Fruit fly (Drosophila melanogaster) whole organism, pupa: Measurements from ENCODE around the gene Pi3K21B.

ENCODE experiments used
- CG10348 ChIP-seq: fragments of 200-800 bp; sonication (Bioruptor generic); IDR thresholded peaks from 2 replicates; pipeline ENCODE4 v1.3.6; 2022; ENCODE audit warnings: missing biosample characterization, missing genetic modification characterization
- CG12605 ChIP-seq: fragments of 200-800 bp; sonication (Bioruptor generic); IDR thresholded peaks from 2 replicates; pipeline ENCODE4 v1.3.6; 2022; ENCODE audit warnings: missing biosample characterization, missing genetic modification characterization
- CG13204 ChIP-seq: fragments of 200-800 bp; sonication (Bioruptor generic); optimal IDR thresholded peaks from 2 replicates; lab custom pipeline; 2018; ENCODE audit warnings: missing biosample characterization, mild to moderate bottlenecking, missing genetic modification characterization, moderate library complexity
- CG14655 ChIP-seq: fragments of 200-800 bp; sonication (Bioruptor generic); optimal IDR thresholded peaks from 3 replicates; lab custom pipeline; 2017; ENCODE audit warnings: mild to moderate bottlenecking, missing biosample characterization, missing genetic modification reagents, missing genetic modification characterization
- CG15710 ChIP-seq: fragments of 200-800 bp; sonication (Bioruptor generic); optimal IDR thresholded peaks from 2 replicates; lab custom pipeline; 2018; ENCODE audit warnings: missing biosample characterization, mild to moderate bottlenecking, missing genetic modification characterization, moderate library complexity
- CG17806 ChIP-seq: fragments of 200-800 bp; sonication (Bioruptor generic); optimal IDR thresholded peaks from 2 replicates; lab custom pipeline; 2018; ENCODE audit warnings: missing biosample characterization, mild to moderate bottlenecking, missing genetic modification characterization, moderate library complexity
- CG32121 ChIP-seq: fragments of 200-800 bp; sonication (Bioruptor generic); IDR thresholded peaks from 2 replicates; pipeline ENCODE4 v1.3.6; 2022; ENCODE audit warnings: missing biosample characterization, missing genetic modification characterization
- CG34367 ChIP-seq: fragments of 200-800 bp; sonication (Bioruptor generic); optimal IDR thresholded peaks from 2 replicates; lab custom pipeline; 2018; ENCODE audit warnings: missing biosample characterization, mild to moderate bottlenecking, missing genetic modification characterization
- CG4496 ChIP-seq: fragments of 200-800 bp; sonication (Bioruptor generic); IDR thresholded peaks from 3 replicates; pipeline ENCODE4 v1.3.6; 2022; ENCODE audit warnings: missing biosample characterization, missing genetic modification characterization
- CG8159 ChIP-seq: fragments of 200-800 bp; sonication (Bioruptor generic); optimal IDR thresholded peaks from 3 replicates; lab custom pipeline; 2018; ENCODE audit warnings: missing biosample characterization, mild to moderate bottlenecking, missing genetic modification characterization, moderate library complexity
- CG8301 ChIP-seq: fragments of 200-800 bp; sonication (Bioruptor generic); optimal IDR thresholded peaks from 2 replicates; lab custom pipeline; 2018; ENCODE audit warnings: missing biosample characterization, mild to moderate bottlenecking, missing genetic modification characterization
- CG9948 ChIP-seq: fragments of 200-800 bp; sonication (Bioruptor generic); optimal IDR thresholded peaks from 2 replicates; lab custom pipeline; 2018; ENCODE audit warnings: missing biosample characterization, mild to moderate bottlenecking, missing genetic modification characterization, moderate library complexity
- D1 ChIP-seq: fragments of 200-800 bp; sonication (Bioruptor generic); optimal IDR thresholded peaks from 2 replicates; lab custom pipeline; 2018; ENCODE audit warnings: missing biosample characterization, mild to moderate bottlenecking, missing genetic modification characterization, moderate library complexity
- EcR ChIP-seq: fragments of 200-800 bp; sonication (Bioruptor generic); optimal IDR thresholded peaks from 3 replicates; lab custom pipeline; 2019; ENCODE audit warnings: missing biosample characterization, missing genetic modification characterization, mild to moderate bottlenecking, moderate library complexity, missing genetic modification reagents
- Ets98B ChIP-seq: fragments of 200-800 bp; sonication (Bioruptor generic); IDR thresholded peaks from 2 replicates; pipeline ENCODE4 v1.3.6; 2022; ENCODE audit warnings: missing biosample characterization, missing genetic modification characterization
- Pif1A ChIP-seq: fragments of 200-800 bp; sonication (Bioruptor generic); optimal IDR thresholded peaks from 3 replicates; lab custom pipeline; 2016; ENCODE audit warnings: missing biosample characterization, missing genetic modification characterization
- Pif1B ChIP-seq: fragments of 200-800 bp; sonication (Bioruptor generic); optimal IDR thresholded peaks from 3 replicates; lab custom pipeline; 2016; ENCODE audit warnings: missing biosample characterization, missing genetic modification characterization
- Snoo ChIP-seq: fragments of 200-800 bp; sonication (Bioruptor generic); optimal IDR thresholded peaks from 3 replicates; lab custom pipeline; 2017; ENCODE audit warnings: missing biosample characterization, mild to moderate bottlenecking, missing genetic modification characterization, inconsistent platforms
- fd96Ca ChIP-seq: fragments of 200-800 bp; sonication (Bioruptor generic); IDR thresholded peaks from 3 replicates; pipeline ENCODE4 v1.3.6; 2022; ENCODE audit warnings: missing biosample characterization, missing genetic modification characterization
- gl ChIP-seq: fragments of 200-800 bp; sonication (Bioruptor generic); optimal IDR thresholded peaks from 2 replicates; lab custom pipeline; 2018; ENCODE audit warnings: missing biosample characterization, mild to moderate bottlenecking, missing genetic modification characterization
- rn ChIP-seq: fragments of 200-800 bp; sonication (Bioruptor generic); IDR thresholded peaks from 2 replicates; pipeline ENCODE4 v1.3.6; 2022; ENCODE audit warnings: missing biosample characterization, missing genetic modification characterization

Pi3K21B gene

DNA sequence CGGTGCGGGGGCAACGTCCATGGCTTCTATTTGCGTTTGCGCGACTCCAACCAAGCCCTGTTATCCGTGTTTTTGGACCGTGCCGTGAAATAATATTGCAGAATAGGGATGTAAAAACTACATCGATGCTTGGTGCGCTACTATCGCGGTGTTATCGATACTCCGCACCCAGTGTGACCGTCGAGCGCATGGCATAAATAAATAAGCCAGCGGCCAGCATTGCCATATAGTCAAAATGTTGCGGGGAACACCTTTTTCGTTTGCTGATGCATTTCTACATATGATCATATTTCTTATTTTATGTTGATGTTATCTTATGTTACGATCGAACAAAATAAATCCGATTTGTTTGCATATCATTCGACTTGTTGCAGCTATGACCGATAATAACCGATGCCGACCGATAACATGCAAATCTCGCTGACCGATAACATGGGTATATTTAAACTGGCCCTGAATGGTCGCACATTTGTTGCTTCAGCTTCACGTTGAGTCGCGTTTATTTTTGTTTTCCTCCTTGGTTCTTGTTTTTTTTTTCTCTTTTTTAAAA, 20.5 kb upstream of the Pi3K21B start, which contains the start of gene smo:
Gene smo, plus strand, starts transcription at position 461 of the 550 bp plus-strand sequence.
- TF ChIP-seq rn (GFP tag; lab: Robert Waterston, UW) (no peak), EcR (peak; percentile 27)

DNA sequence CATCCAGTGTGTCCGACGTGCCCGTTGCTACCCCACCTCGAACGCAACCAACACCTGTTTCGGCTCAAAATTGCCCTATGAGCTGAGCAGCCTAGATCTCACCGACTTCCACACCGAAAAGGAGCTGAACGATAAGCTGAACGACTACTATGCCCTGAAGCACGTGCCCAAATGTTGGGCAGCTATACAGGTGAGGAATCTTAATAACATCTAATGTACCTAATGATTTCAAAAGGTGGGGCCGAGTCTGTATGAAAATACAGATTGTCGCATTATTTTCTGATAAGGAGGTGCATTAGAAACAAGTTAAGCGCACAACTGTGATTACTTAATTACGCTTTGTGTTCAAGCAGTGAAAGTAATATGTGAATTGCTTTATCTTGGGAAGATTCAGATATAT, 19.5 kb upstream of the Pi3K21B start, which contains the start of gene CG17078:
Gene CG17078, minus strand, starts transcription at position 101 of the 400 bp plus-strand sequence.
- no peak for TF ChIP-seq CG15710 (tag; lab: Kevin White, UChicago)
- no peak for TF ChIP-seq CG32121 (GFP tag; lab: Robert Waterston, UW)
- TF ChIP-seq EcR: no peak
- no peak for TF ChIP-seq CG10348 (GFP tag; lab: Robert Waterston, UW)
- TF ChIP-seq CG34367 (tag; lab: Kevin White, UChicago): no peak
- TF ChIP-seq Ets98B (GFP tag; lab: Robert Waterston, UW): no peak
- TF ChIP-seq CG14655 (GFP tag; lab: Kevin White, UChicago): no peak
- TF ChIP-seq CG12605 (GFP tag; lab: Robert Waterston, UW): no peak
- no peak for TF ChIP-seq CG17806
- no peak for TF ChIP-seq rn (GFP tag; lab: Robert Waterston, UW)
- TF ChIP-seq CG8301 (tag; lab: Kevin White, UChicago): no peak
- TF ChIP-seq gl (tag; lab: Kevin White, UChicago): no peak
- TF ChIP-seq CG13204 (GFP tag; lab: Kevin White, UChicago): no peak
- no peak for TF ChIP-seq CG8159 (tag; lab: Kevin White, UChicago)

DNA sequence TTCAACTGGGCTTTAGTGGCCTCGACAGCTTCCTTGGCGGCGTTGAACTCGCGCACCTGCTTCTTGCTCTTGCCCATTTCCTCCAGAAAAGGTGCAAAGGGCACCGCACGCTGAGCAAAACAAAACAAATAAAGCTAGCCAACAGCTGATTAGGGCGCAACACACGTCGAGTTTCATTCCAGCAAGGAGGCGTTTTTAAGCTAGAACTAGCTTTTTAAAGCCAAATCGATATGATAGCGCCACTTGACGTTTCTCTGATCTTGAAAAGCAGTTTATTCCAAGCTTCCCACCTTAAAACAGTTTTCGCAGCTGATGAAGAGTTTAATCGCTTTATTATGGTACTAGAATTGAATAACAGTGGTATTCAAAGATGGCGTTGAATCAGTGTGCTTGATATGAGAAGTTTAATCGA, 14.6 kb upstream of the Pi3K21B start, which contains the start of gene CG11601:
Gene CG11601, minus strand, starts transcription at position 199 of the 412 bp plus-strand sequence.
- TF ChIP-seq CG8301 (tag; lab: Kevin White, UChicago) (no peak), CG9948 (no peak), D1 (tag; lab: Kevin White, UChicago) (no peak), Snoo (tag; lab: Kevin White, UChicago) (peak; percentile 18), Ets98B (GFP tag; lab: Robert Waterston, UW) (peak; percentile 43; the same call in 1 of the 2 replicates), CG32121 (GFP tag; lab: Robert Waterston, UW) (0 out of 2 replicates have a peak, but pooled peaks have one; percentile 31), CG12605 (GFP tag; lab: Robert Waterston, UW) (no peak), CG13204 (GFP tag; lab: Kevin White, UChicago) (no peak), CG14655 (GFP tag; lab: Kevin White, UChicago) (no peak), CG15710 (tag; lab: Kevin White, UChicago) (peak; percentile 20), fd96Ca (GFP tag; lab: Robert Waterston, UW) (peak; percentile 59; the same call in 1 of the 3 replicates), CG8159 (tag; lab: Kevin White, UChicago) (no peak), EcR (peak; percentile 89), Pif1B (GFP tag; lab: Kevin White, UChicago) (no peak), CG10348 (GFP tag; lab: Robert Waterston, UW) (no peak), CG34367 (tag; lab: Kevin White, UChicago) (peak; percentile 18), CG4496 (GFP tag; lab: Robert Waterston, UW) (peak; percentile 66), CG17806 (peak; percentile 10), gl (tag; lab: Kevin White, UChicago) (peak; percentile 48), Pif1A (GFP tag; lab: Kevin White, UChicago) (no peak), rn (GFP tag; lab: Robert Waterston, UW) (no peak)

DNA sequence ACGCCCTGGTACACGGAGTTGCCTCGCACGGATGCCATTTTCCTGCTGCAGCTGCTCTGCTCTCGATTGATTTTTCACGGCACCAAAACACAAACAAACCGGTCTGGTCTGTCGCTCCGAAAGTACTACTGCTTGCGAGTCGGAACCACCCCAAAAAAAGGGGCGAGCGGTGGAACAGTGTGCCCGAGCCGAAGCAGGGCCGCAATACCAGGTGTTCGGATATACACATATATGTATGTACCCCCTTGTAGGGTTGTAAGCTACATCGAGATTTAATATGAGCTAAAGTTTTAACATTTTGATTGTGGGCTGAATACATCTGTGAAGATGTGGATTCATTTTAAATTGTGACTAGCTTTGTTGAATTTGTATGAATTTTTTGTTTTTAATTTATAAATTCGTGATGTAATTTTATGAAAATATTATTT, 12.1 kb upstream of the Pi3K21B start:
- TF ChIP-seq Snoo (tag; lab: Kevin White, UChicago): peak; percentile 49
- no peak for TF ChIP-seq fd96Ca (GFP tag; lab: Robert Waterston, UW)
- no peak for TF ChIP-seq CG8301 (tag; lab: Kevin White, UChicago)
- TF ChIP-seq Ets98B (GFP tag; lab: Robert Waterston, UW): peak; percentile 28
- TF ChIP-seq CG34367 (tag; lab: Kevin White, UChicago): no peak
- no peak for TF ChIP-seq CG17806
- no peak for TF ChIP-seq CG13204 (GFP tag; lab: Kevin White, UChicago)
- no peak for TF ChIP-seq EcR
- TF ChIP-seq CG4496 (GFP tag; lab: Robert Waterston, UW): peak; percentile 79
- no peak for TF ChIP-seq D1 (tag; lab: Kevin White, UChicago)
- peak; percentile 26; the same call in 1 of the 2 replicates for TF ChIP-seq CG12605 (GFP tag; lab: Robert Waterston, UW)
- no peak for TF ChIP-seq CG14655 (GFP tag; lab: Kevin White, UChicago)
- no peak for TF ChIP-seq CG32121 (GFP tag; lab: Robert Waterston, UW)
- peak; percentile 41 for TF ChIP-seq CG9948
- no peak for TF ChIP-seq Pif1B (GFP tag; lab: Kevin White, UChicago)
- no peak for TF ChIP-seq gl (tag; lab: Kevin White, UChicago)
- TF ChIP-seq CG10348 (GFP tag; lab: Robert Waterston, UW): no peak
- TF ChIP-seq rn (GFP tag; lab: Robert Waterston, UW): no peak
- peak; percentile 48 for TF ChIP-seq CG8159 (tag; lab: Kevin White, UChicago)
- TF ChIP-seq CG15710 (tag; lab: Kevin White, UChicago): no peak
- no peak for TF ChIP-seq Pif1A (GFP tag; lab: Kevin White, UChicago)

DNA sequence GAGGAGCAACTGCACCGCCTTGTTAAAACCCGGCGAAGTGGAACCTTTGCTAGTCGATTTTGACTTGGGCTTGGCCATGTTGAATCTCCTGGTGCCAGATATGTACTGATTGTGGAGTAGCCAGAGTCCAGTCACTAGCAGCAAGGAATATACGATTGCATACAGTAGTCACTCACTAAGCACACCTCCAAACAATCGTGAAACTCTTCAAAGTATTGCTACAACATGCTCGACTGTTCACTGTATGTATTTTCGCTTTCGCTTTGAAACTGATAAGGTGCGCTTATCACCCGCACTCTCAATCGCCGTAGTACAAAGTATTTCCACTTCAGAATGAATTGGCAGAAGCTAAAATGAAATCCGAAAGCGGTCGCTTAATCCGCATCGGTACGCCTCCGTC, 11.3 kb upstream of the Pi3K21B start:
- peak; percentile 79 for TF ChIP-seq Ets98B (GFP tag; lab: Robert Waterston, UW)
- TF ChIP-seq Pif1A (GFP tag; lab: Kevin White, UChicago): peak; percentile 73
- TF ChIP-seq CG13204 (GFP tag; lab: Kevin White, UChicago): peak; percentile 59
- peak; percentile 76 for TF ChIP-seq Snoo (tag; lab: Kevin White, UChicago)
- TF ChIP-seq CG9948: peak; percentile 32
- TF ChIP-seq CG34367 (tag; lab: Kevin White, UChicago): peak; percentile 38
- no peak for TF ChIP-seq CG14655 (GFP tag; lab: Kevin White, UChicago)
- peak; percentile 81 for TF ChIP-seq CG4496 (GFP tag; lab: Robert Waterston, UW)
- TF ChIP-seq CG17806: peak; percentile 56
- no peak for TF ChIP-seq D1 (tag; lab: Kevin White, UChicago)
- peak; percentile 77 for TF ChIP-seq gl (tag; lab: Kevin White, UChicago)
- TF ChIP-seq CG8159 (tag; lab: Kevin White, UChicago): peak; percentile 70
- TF ChIP-seq rn (GFP tag; lab: Robert Waterston, UW): no peak
- no peak for TF ChIP-seq CG10348 (GFP tag; lab: Robert Waterston, UW)
- TF ChIP-seq fd96Ca (GFP tag; lab: Robert Waterston, UW): peak; percentile 60; the same call in 2 of the 3 replicates
- TF ChIP-seq EcR: peak; percentile 20
- peak; percentile 61 for TF ChIP-seq CG12605 (GFP tag; lab: Robert Waterston, UW)
- TF ChIP-seq CG15710 (tag; lab: Kevin White, UChicago): peak; percentile 52
- peak; percentile 49 for TF ChIP-seq CG32121 (GFP tag; lab: Robert Waterston, UW)
- peak; percentile 64 for TF ChIP-seq Pif1B (GFP tag; lab: Kevin White, UChicago)
- TF ChIP-seq CG8301 (tag; lab: Kevin White, UChicago): peak; percentile 52
